Worm (Caenorhabditis elegans) whole organism, L1 larva: ENCODE results near the gene F59B10.6.

Experiments used
- C04F5.9 ChIP-seq: sonication (generic microtip); optimal IDR thresholded peaks from 2 replicates; lab custom pipeline; 2016; ENCODE audit warnings: missing genetic modification characterization, missing compliant biosample characterization
- C34B4.2 ChIP-seq: sonication (generic microtip); optimal IDR thresholded peaks from 2 replicates; lab custom pipeline; 2017; ENCODE audit warnings: mild to moderate bottlenecking, missing genetic modification characterization, missing compliant biosample characterization
- F16B12.6 ChIP-seq: fragments of 150-350 bp; optimal IDR thresholded peaks from 2 replicates; lab custom pipeline; 2014; ENCODE audit warnings: missing biosample characterization, missing genetic modification characterization
- Y116A8C.19 ChIP-seq: sonication (generic microtip); optimal IDR thresholded peaks from 2 replicates; lab custom pipeline; 2016; ENCODE audit warnings: missing compliant biosample characterization, missing genetic modification characterization, borderline replicate concordance
- aha-1 ChIP-seq: fragments of 150-350 bp; optimal IDR thresholded peaks from 2 replicates; lab custom pipeline; 2014; ENCODE audit warnings: missing biosample characterization, missing genetic modification characterization
- ama-1 ChIP-seq: fragments of 150-350 bp; optimal IDR thresholded peaks from 2 replicates; lab custom pipeline; 2014
- blmp-1 ChIP-seq: fragments of 150-350 bp; optimal IDR thresholded peaks from 2 replicates; lab custom pipeline; 2014; ENCODE audit warnings: missing biosample characterization, missing genetic modification characterization
- ceh-63 ChIP-seq: fragments of 200-800 bp; sonication (Bioruptor generic); optimal IDR thresholded peaks from 2 replicates; lab custom pipeline; 2018; ENCODE audit warnings: mild to moderate bottlenecking, missing genetic modification characterization, missing compliant biosample characterization
- ceh-8 ChIP-seq: fragments of 200-800 bp; sonication (Bioruptor generic); optimal IDR thresholded peaks from 2 replicates; lab custom pipeline; 2018; ENCODE audit warnings: mild to moderate bottlenecking, missing genetic modification characterization, moderate library complexity, missing compliant biosample characterization
- ceh-88 ChIP-seq: fragments of 200-800 bp; sonication (Bioruptor generic); IDR thresholded peaks from 2 replicates; pipeline ENCODE4 v1.3.6; 2022; ENCODE audit warnings: missing genetic modification characterization, missing compliant biosample characterization
- ceh-90 ChIP-seq: sonication (generic microtip); optimal IDR thresholded peaks from 2 replicates; lab custom pipeline; 2016; ENCODE audit warnings: missing genetic modification characterization, missing compliant biosample characterization
- ces-1 ChIP-seq: fragments of 150-350 bp; optimal IDR thresholded peaks from 2 replicates; lab custom pipeline; 2014; ENCODE audit warnings: missing biosample characterization, missing genetic modification reagents, missing genetic modification characterization
- efl-3 ChIP-seq: fragments of 200-800 bp; sonication (Bioruptor generic); optimal IDR thresholded peaks from 2 replicates; lab custom pipeline; 2018; ENCODE audit warnings: mild to moderate bottlenecking, missing genetic modification characterization, missing compliant biosample characterization
- egl-13 ChIP-seq: sonication (generic microtip); optimal IDR thresholded peaks from 2 replicates; lab custom pipeline; 2016; ENCODE audit warnings: missing genotype, missing genetic modification reagents, missing genetic modification characterization, missing compliant biosample characterization
- egl-27 ChIP-seq, 2 experiments: fragments of 150-350 bp in 1 of 2; sonication (generic microtip); optimal IDR thresholded peaks; 3 replicates each; lab custom pipeline; 2017 to 2018; ENCODE audit warnings: missing biosample characterization in 2 of 2, missing genetic modification characterization in 2 of 2, missing genetic modification reagents in 2 of 2
- elt-2 ChIP-seq: sonication (generic microtip); optimal IDR thresholded peaks from 2 replicates; lab custom pipeline; 2016; ENCODE audit warnings: missing genetic modification characterization, mild to moderate bottlenecking, inconsistent platforms, missing compliant biosample characterization, missing genetic modification reagents
- fkh-10 ChIP-seq: sonication (generic microtip); optimal IDR thresholded peaks from 2 replicates; lab custom pipeline; 2017; ENCODE audit warnings: missing biosample characterization, missing genetic modification reagents, missing genetic modification characterization
- fkh-8 ChIP-seq: sonication (generic microtip); optimal IDR thresholded peaks from 2 replicates; lab custom pipeline; 2016; ENCODE audit warnings: mild to moderate bottlenecking, missing genetic modification characterization, missing compliant biosample characterization
- fos-1 ChIP-seq: fragments of 150-350 bp; optimal IDR thresholded peaks from 2 replicates; lab custom pipeline; 2014; ENCODE audit warnings: missing biosample characterization, missing genetic modification characterization
- grh-1 ChIP-seq: fragments of 200-800 bp; sonication (Bioruptor generic); IDR thresholded peaks from 2 replicates; pipeline ENCODE4 v1.3.6; 2022; ENCODE audit warnings: missing genetic modification reagents, missing genetic modification characterization, missing compliant biosample characterization
- hlh-17 ChIP-seq: fragments of 200-800 bp; sonication (Bioruptor generic); optimal IDR thresholded peaks from 2 replicates; lab custom pipeline; 2018; ENCODE audit warnings: missing genetic modification characterization, mild to moderate bottlenecking, missing compliant biosample characterization, moderate library complexity, borderline replicate concordance
- hlh-4 ChIP-seq: sonication (generic microtip); optimal IDR thresholded peaks from 2 replicates; lab custom pipeline; 2016; ENCODE audit warnings: mild to moderate bottlenecking, missing genetic modification characterization, missing compliant biosample characterization
- hpl-2 ChIP-seq: fragments of 150-350 bp; optimal IDR thresholded peaks from 2 replicates; lab custom pipeline; 2014; ENCODE audit warnings: missing biosample characterization, missing genetic modification reagents, missing genetic modification characterization
- isw-1 ChIP-seq: fragments of 200-800 bp; sonication (Bioruptor generic); IDR thresholded peaks from 2 replicates; pipeline ENCODE4 v1.3.6; 2022; ENCODE audit warnings: missing genetic modification characterization, missing compliant biosample characterization
- jun-1 ChIP-seq: fragments of 150-350 bp; optimal IDR thresholded peaks from 2 replicates; lab custom pipeline; 2014; ENCODE audit warnings: missing biosample characterization, missing genetic modification reagents, missing genetic modification characterization
- lin-15B ChIP-seq: fragments of 150-350 bp; sonication (generic microtip); optimal IDR thresholded peaks from 3 replicates; lab custom pipeline; 2014; ENCODE audit warnings: missing biosample characterization, missing genetic modification characterization
- lin-35 ChIP-seq, 2 experiments: fragments of 150-350 bp; optimal IDR thresholded peaks; 2 replicates each; lab custom pipeline; 2014; ENCODE audit warnings: missing biosample characterization in 2 of 2, missing genetic modification characterization in 2 of 2, missing genetic modification reagents in 2 of 2
- mab-9 ChIP-seq: fragments of 200-800 bp; sonication (Bioruptor generic); IDR thresholded peaks from 2 replicates; pipeline ENCODE4 v1.3.6; 2022; ENCODE audit warnings: missing genetic modification reagents, missing genetic modification characterization, missing compliant biosample characterization
- mdl-1 ChIP-seq, 2 experiments: fragments of 150-350 bp; optimal IDR thresholded peaks; 2 replicates each; lab custom pipeline; 2014 to 2017; ENCODE audit warnings: missing biosample characterization in 2 of 2, missing genetic modification characterization in 2 of 2, inconsistent platforms in 1 of 2
- mef-2 ChIP-seq: fragments of 150-350 bp; optimal IDR thresholded peaks from 2 replicates; lab custom pipeline; 2014; ENCODE audit warnings: missing biosample characterization, missing genetic modification characterization
- mep-1 ChIP-seq: fragments of 150-350 bp; optimal IDR thresholded peaks from 2 replicates; lab custom pipeline; 2014; ENCODE audit warnings: missing biosample characterization, missing genetic modification characterization
- nhr-11 ChIP-seq: fragments of 150-350 bp; optimal IDR thresholded peaks from 2 replicates; lab custom pipeline; 2014; ENCODE audit warnings: missing biosample characterization, missing genetic modification characterization
- nhr-12 ChIP-seq: sonication (generic microtip); optimal IDR thresholded peaks from 2 replicates; lab custom pipeline; 2017; ENCODE audit warnings: missing biosample characterization, missing genetic modification characterization
- nhr-20 ChIP-seq: sonication (generic microtip); optimal IDR thresholded peaks from 2 replicates; lab custom pipeline; 2016; ENCODE audit warnings: mild to moderate bottlenecking, missing genetic modification characterization, missing compliant biosample characterization
- nhr-28 ChIP-seq: fragments of 150-350 bp; optimal IDR thresholded peaks from 2 replicates; lab custom pipeline; 2014; ENCODE audit warnings: missing biosample characterization, missing genetic modification characterization
- nhr-47 ChIP-seq: sonication (generic microtip); optimal IDR thresholded peaks from 2 replicates; lab custom pipeline; 2016; ENCODE audit warnings: mild to moderate bottlenecking, missing genetic modification characterization, moderate library complexity, missing compliant biosample characterization
- nhr-71 ChIP-seq: sonication (generic microtip); optimal IDR thresholded peaks from 2 replicates; lab custom pipeline; 2016; ENCODE audit warnings: mild to moderate bottlenecking, missing genetic modification characterization, moderate library complexity, missing compliant biosample characterization
- nhr-76 ChIP-seq: sonication (generic microtip); optimal IDR thresholded peaks from 2 replicates; lab custom pipeline; 2017; ENCODE audit warnings: missing biosample characterization, missing genetic modification characterization
- pax-3 ChIP-seq: fragments of 200-800 bp; sonication (Bioruptor generic); optimal IDR thresholded peaks from 2 replicates; lab custom pipeline; 2018; ENCODE audit warnings: mild to moderate bottlenecking, missing genetic modification characterization, moderate library complexity, missing compliant biosample characterization
- pqm-1 ChIP-seq: sonication (generic microtip); optimal IDR thresholded peaks from 3 replicates; lab custom pipeline; 2017; ENCODE audit warnings: missing biosample characterization, missing genetic modification characterization
- rnt-1 ChIP-seq: sonication (generic microtip); optimal IDR thresholded peaks from 2 replicates; lab custom pipeline; 2016; ENCODE audit warnings: mild to moderate bottlenecking, missing genetic modification characterization, moderate library complexity, missing compliant biosample characterization
- snu-23 ChIP-seq: sonication (generic microtip); optimal IDR thresholded peaks from 2 replicates; lab custom pipeline; 2016; ENCODE audit warnings: missing genetic modification characterization, missing compliant biosample characterization
- unc-30 ChIP-seq: sonication (generic microtip); optimal IDR thresholded peaks from 2 replicates; lab custom pipeline; 2017; ENCODE audit warnings: missing biosample characterization, missing genetic modification characterization
- unc-98 ChIP-seq: fragments of 200-800 bp; sonication (Bioruptor generic); IDR thresholded peaks from 2 replicates; pipeline ENCODE4 v1.3.6; 2022; ENCODE audit warnings: missing genetic modification characterization, missing compliant biosample characterization
- zag-1 ChIP-seq: fragments of 150-350 bp; optimal IDR thresholded peaks from 2 replicates; lab custom pipeline; 2014; ENCODE audit warnings: missing biosample characterization, missing genetic modification characterization
- zip-4 ChIP-seq: fragments of 200-800 bp; sonication (Bioruptor generic); optimal IDR thresholded peaks from 2 replicates; lab custom pipeline; 2018; ENCODE audit warnings: mild to moderate bottlenecking, missing genetic modification characterization, moderate library complexity, missing compliant biosample characterization
- ztf-4 ChIP-seq: fragments of 150-350 bp; optimal IDR thresholded peaks from 2 replicates; lab custom pipeline; 2014; ENCODE audit warnings: missing biosample characterization, missing genetic modification characterization

The F59B10.6 gene

ce11 chrII:10548778-10549671 is 24.8 kb upstream of the F59B10.6 start (continued):
- peak; percentile 44 for TF ChIP-seq lin-15B (tag; lab: Kevin White, UChicago)
- no peak for TF ChIP-seq hlh-4 (tag; lab: Kevin White, UChicago)
- TF ChIP-seq fkh-10 (GFP tag; lab: Kevin White, UChicago), result peak; percentile 89
- peak; percentile 89 for TF ChIP-seq nhr-47 (tag; lab: Kevin White, UChicago)
- TF ChIP-seq nhr-12 (tag; lab: Kevin White, UChicago), result no peak
- peak; percentile 64 for TF ChIP-seq ceh-88
- peak; percentile 96 for TF ChIP-seq nhr-71 (tag; lab: Kevin White, UChicago)
- TF ChIP-seq jun-1 (tag; lab: Kevin White, UChicago), result peak; percentile 89
- no peak for TF ChIP-seq unc-98 (GFP tag; lab: Robert Waterston, UW)
- TF ChIP-seq hpl-2 (GFP tag; lab: Kevin White, UChicago), result no peak
- peak; percentile 84 for TF ChIP-seq rnt-1
- peak; percentile 66 for TF ChIP-seq mab-9 (GFP tag; lab: Robert Waterston, UW)
- TF ChIP-seq grh-1 (GFP tag; lab: Robert Waterston, UW), result peak; percentile 39
- no peak for TF ChIP-seq efl-3 (GFP tag; lab: Kevin White, UChicago)
- no peak for TF ChIP-seq C34B4.2 (tag; lab: Kevin White, UChicago)
- TF ChIP-seq lin-35 (GFP tag; optimal IDR thresholded peaks at IDR 0.05; lab: Kevin White, UChicago), result peak; percentile 72 to 77
- TF ChIP-seq nhr-76, result no peak
- no peak for TF ChIP-seq zag-1 (tag; lab: Kevin White, UChicago)
- no peak for TF ChIP-seq pqm-1
- peak; percentile 47 for TF ChIP-seq elt-2 (tag; lab: Kevin White, UChicago)
- peak; percentile 45 for TF ChIP-seq mef-2 (tag; lab: Kevin White, UChicago)
- peak; percentile 82 for TF ChIP-seq nhr-20 (tag; lab: Kevin White, UChicago)
- TF ChIP-seq isw-1 (GFP tag; lab: Robert Waterston, UW), result peak; percentile 59
- peak in 1 of 2 experiments; percentile 56 for TF ChIP-seq egl-27 (tag; optimal IDR thresholded peaks at IDR 0.05; lab: Kevin White, UChicago)
- TF ChIP-seq egl-13 (tag; lab: Kevin White, UChicago), result peak; percentile 49
- TF ChIP-seq nhr-28 (tag; lab: Kevin White, UChicago), result no peak
- TF ChIP-seq fos-1 (tag; lab: Kevin White, UChicago), result peak; percentile 50
- TF ChIP-seq snu-23 (GFP tag; lab: Kevin White, UChicago), result peak; percentile 94
- TF ChIP-seq ama-1 (lab: Kevin White, UChicago), result peak; percentile 97
- TF ChIP-seq hlh-17 (GFP tag; lab: Kevin White, UChicago), result no peak
- TF ChIP-seq C04F5.9 (tag; lab: Kevin White, UChicago), result peak; percentile 19
- peak; percentile 48 for TF ChIP-seq mep-1 (tag; lab: Kevin White, UChicago)
- TF ChIP-seq aha-1 (tag; lab: Kevin White, UChicago), result no peak
- no peak for TF ChIP-seq unc-30
- peak; percentile 85 to 95 for TF ChIP-seq mdl-1 (tag; optimal IDR thresholded peaks at IDR 0.05; lab: Kevin White, UChicago)

- TF ChIP-seq ceh-8 (GFP tag; lab: Kevin White, UChicago) (no peak), zip-4 (no peak), jun-1 (tag; lab: Kevin White, UChicago) (no peak), ceh-90 (no peak), F16B12.6 (tag; lab: Kevin White, UChicago) (no peak), nhr-11 (tag; lab: Kevin White, UChicago) (no peak), nhr-71 (tag; lab: Kevin White, UChicago) (peak; percentile 60), lin-15B (tag; lab: Kevin White, UChicago) (no peak), unc-30 (no peak), pax-3 (tag; lab: Kevin White, UChicago) (peak; percentile 22), Y116A8C.19 (tag; lab: Kevin White, UChicago) (no peak), snu-23 (GFP tag; lab: Kevin White, UChicago) (peak; percentile 24), ztf-4 (tag; lab: Kevin White, UChicago) (peak; percentile 31), mep-1 (tag; lab: Kevin White, UChicago) (peak; percentile 82), fkh-8 (tag; lab: Kevin White, UChicago) (peak; percentile 51), C34B4.2 (tag; lab: Kevin White, UChicago) (no peak), hlh-4 (tag; lab: Kevin White, UChicago) (no peak), ces-1 (no peak), blmp-1 (peak; percentile 26), ceh-63 (no peak)
These were observed 23.8 kb upstream of the F59B10.6 start for ce11 chrII:10547803-10548693.
